Fruit fly (Drosophila melanogaster): ENCODE data around the gene Dic61B.

Gene Dic61B

DNA sequence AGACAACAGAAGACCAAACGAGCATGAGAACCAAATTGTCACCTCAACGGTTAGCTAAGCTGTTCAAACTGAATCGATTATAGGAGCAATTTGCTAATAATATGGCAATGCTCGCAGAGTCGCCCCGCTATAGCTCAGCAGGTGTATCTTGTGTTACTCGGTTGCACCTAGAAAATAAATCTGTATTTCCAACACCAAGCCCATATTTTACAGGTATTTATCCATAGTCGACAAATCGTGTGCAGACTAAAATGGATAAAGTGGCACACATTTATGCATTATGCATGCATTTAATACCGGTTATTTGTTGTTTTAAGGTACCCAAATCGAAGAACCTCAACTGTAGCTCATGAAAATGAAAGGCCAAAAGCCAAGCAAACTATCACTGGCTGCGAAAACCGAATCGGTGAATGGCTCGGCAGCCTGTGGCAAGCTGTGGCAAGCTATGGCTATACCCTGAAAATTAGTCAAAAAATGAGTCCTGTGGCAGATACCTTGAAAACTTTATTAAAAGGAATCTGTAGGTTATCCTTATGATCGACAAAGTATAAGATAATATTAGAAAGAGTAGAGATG lies 26.6 kb upstream of the Dic61B start, which contains the start of gene Vdup1:
Gene Vdup1 (minus strand): TSS at position 51 of the 576 bp plus-strand sequence.
- no peak for TF ChIP-seq Ets21C (GFP tag; optimal IDR thresholded peaks at IDR 0.05)
- TF ChIP-seq Hr4 (GFP tag; optimal IDR thresholded peaks at IDR 0.05) = peak; percentile 5
- TF ChIP-seq eg (GFP tag; IDR thresholded peaks at IDR 0.05) = peak; percentile 12; the same call in 1 of the 3 replicates
- no peak for TF ChIP-seq CG11294 (GFP tag; IDR thresholded peaks at IDR 0.05)
- no peak for TF ChIP-seq CG15336 (GFP tag; IDR thresholded peaks at IDR 0.05)
- no peak for TF ChIP-seq pdm3 (GFP tag; optimal IDR thresholded peaks at IDR 0.05)
- no peak for TF ChIP-seq CG7368 (GFP tag; optimal IDR thresholded peaks at IDR 0.05)
- peak; percentile 62 for TF ChIP-seq Eip78C (GFP tag)

DNA sequence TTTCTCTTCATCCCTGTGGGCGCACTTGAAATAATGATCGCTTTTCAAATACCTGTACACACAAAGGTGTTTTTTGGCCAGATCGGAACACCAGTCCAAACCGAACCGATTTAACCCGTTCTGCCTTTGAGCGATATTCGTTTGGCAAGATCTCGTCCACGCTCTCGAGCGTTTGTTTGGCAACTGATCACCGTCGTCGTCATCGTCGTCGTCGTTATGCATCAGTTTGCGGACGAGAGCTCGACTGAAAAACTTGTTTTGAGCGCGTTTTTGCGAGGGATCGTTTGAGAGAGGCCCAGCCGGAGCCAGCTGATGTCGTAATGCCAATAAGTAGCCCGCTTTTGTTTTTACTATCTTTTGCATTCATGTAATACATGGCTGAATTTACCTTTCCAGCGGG lies 26.1 kb upstream of the Dic61B start:
- TF ChIP-seq CG6854 (GFP tag; optimal IDR thresholded peaks at IDR 0.05) (peak; percentile 17), Lpt (GFP tag; optimal IDR thresholded peaks at IDR 0.05) (peak; percentile 21), Sox14 (GFP tag; optimal IDR thresholded peaks at IDR 0.05) (no peak), CG7368 (GFP tag; optimal IDR thresholded peaks at IDR 0.05) (no peak), CG11762 (GFP tag; optimal IDR thresholded peaks at IDR 0.05; ENCODE audit: insufficient read depth) (no peak), Hr4 (GFP tag; optimal IDR thresholded peaks at IDR 0.05) (no peak), fkh (GFP tag; optimal IDR thresholded peaks at IDR 0.05) (peak; percentile 30), Hr38 (GFP tag; optimal IDR thresholded peaks at IDR 0.05) (no peak), CG6276 (GFP tag; optimal IDR thresholded peaks at IDR 0.05) (no peak), Ets96B (tag; optimal IDR thresholded peaks at IDR 0.05) (no peak), eg (GFP tag; IDR thresholded peaks at IDR 0.05) (0 out of 3 replicates have a peak, but pooled peaks have one; percentile 16), CG10669 (GFP tag; optimal IDR thresholded peaks at IDR 0.05) (no peak), Gug (GFP tag; IDR thresholded peaks at IDR 0.05) (no peak), esn (GFP tag; optimal IDR thresholded peaks at IDR 0.05) (no peak), ss (GFP tag; optimal IDR thresholded peaks at IDR 0.05) (no peak), CG6808 (GFP tag; optimal IDR thresholded peaks at IDR 0.05) (no peak), CG6163 (GFP tag; IDR thresholded peaks at IDR 0.05) (0 out of 3 replicates have a peak, but pooled peaks have one; percentile 24), CG8319 (GFP tag; optimal IDR thresholded peaks at IDR 0.05) (no peak), CG4318 (GFP tag; optimal IDR thresholded peaks at IDR 0.05) (no peak), vri (GFP tag; optimal IDR thresholded peaks at IDR 0.05) (peak; percentile 68), Eip93F (GFP tag; optimal IDR thresholded peaks at IDR 0.05) (no peak)

dm6 chr3L:177938-178337 lies 25.5 kb upstream of the Dic61B start:
- TF ChIP-seq ss (GFP tag; optimal IDR thresholded peaks at IDR 0.05) (peak; percentile 23 to 62), Eip78C (GFP tag) (peak; percentile 46), CG15336 (GFP tag; IDR thresholded peaks at IDR 0.05) (no peak), CG1621 (tag; optimal IDR thresholded peaks at IDR 0.05) (peak; percentile 83), dsx (GFP tag; optimal IDR thresholded peaks at IDR 0.05; ENCODE audit: poor library complexity, severe bottlenecking) (peak; percentile 9), fkh (GFP tag; optimal IDR thresholded peaks at IDR 0.05) (peak; percentile 11), CG6808 (GFP tag; optimal IDR thresholded peaks at IDR 0.05) (no peak), eg (GFP tag; IDR thresholded peaks at IDR 0.05) (0 out of 3 replicates have a peak, but pooled peaks have one; percentile 28)

DNA sequence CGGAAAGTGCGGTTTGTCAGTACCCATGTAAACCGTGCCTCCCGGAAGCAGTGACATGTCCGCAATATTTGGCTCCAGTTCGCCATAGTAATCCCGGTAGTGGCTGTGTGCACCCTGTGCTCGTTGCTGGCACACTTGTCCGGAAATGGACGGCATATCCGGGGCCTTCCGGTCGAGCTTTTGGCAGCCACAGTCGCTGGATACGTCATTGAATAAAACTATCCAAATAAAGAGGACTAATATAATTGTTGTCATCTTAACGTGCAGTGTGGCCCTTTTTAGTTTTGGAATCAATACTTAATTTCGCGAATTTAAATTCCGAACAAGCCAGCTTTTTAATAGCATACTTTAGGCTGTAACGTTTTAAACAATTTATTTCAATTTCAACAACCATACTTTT lies 23.6 kb upstream of the Dic61B start, which contains the start of gene CG7049:
Gene CG7049 (minus strand): TSS at position 280 of the 400 bp plus-strand sequence.
- peak; percentile 18 for TF ChIP-seq CG1621 (tag; optimal IDR thresholded peaks at IDR 0.05)
- TF ChIP-seq CG4318 (GFP tag; optimal IDR thresholded peaks at IDR 0.05) = no peak
- peak; percentile 8 for TF ChIP-seq CG6854 (GFP tag; optimal IDR thresholded peaks at IDR 0.05)
- peak; percentile 28 for TF ChIP-seq fkh (GFP tag; optimal IDR thresholded peaks at IDR 0.05)
- TF ChIP-seq Eip78C (GFP tag) = peak; percentile 63

DNA sequence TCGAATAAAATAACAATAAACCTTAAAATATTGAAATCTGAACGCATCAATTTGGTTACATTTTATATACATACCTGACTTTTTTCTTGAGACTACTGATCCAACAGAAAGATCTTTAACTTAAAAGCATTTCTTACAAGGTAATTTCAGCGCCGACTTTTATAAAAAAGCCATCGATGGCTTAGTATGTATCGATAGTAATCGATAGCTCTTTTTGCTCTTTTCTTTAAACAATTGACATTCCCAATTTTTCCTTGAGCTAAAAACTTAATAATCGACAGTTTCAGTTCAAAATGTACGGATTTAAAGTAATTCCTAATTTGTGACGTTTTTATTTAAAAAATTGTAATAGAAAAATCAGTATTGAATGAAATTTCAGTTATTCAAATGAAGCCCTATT lies 22.1 kb upstream of the Dic61B start:
- TF ChIP-seq CG11294 (GFP tag; IDR thresholded peaks at IDR 0.05) = no peak
- no peak for TF ChIP-seq Eip75B (GFP tag; optimal IDR thresholded peaks at IDR 0.05)
- no peak for TF ChIP-seq fd59A (GFP tag; optimal IDR thresholded peaks at IDR 0.05)
- TF ChIP-seq salr (GFP tag; optimal IDR thresholded peaks at IDR 0.05) = no peak
- TF ChIP-seq fd85E (GFP tag; optimal IDR thresholded peaks at IDR 0.05) = no peak
- no peak for TF ChIP-seq CG8319 (GFP tag; optimal IDR thresholded peaks at IDR 0.05)
- no peak for TF ChIP-seq CG32006 (GFP tag; optimal IDR thresholded peaks at IDR 0.05)
- TF ChIP-seq Eip93F (GFP tag; optimal IDR thresholded peaks at IDR 0.05) = no peak
- TF ChIP-seq dac (GFP tag; optimal IDR thresholded peaks at IDR 0.05) = no peak
- TF ChIP-seq pdm3 (GFP tag; optimal IDR thresholded peaks at IDR 0.05) = no peak
- no peak for TF ChIP-seq CG6808 (GFP tag; optimal IDR thresholded peaks at IDR 0.05)
- no peak for TF ChIP-seq CG7368 (GFP tag; optimal IDR thresholded peaks at IDR 0.05)
- TF ChIP-seq achi (GFP tag; optimal IDR thresholded peaks at IDR 0.05) = peak; percentile 28
- TF ChIP-seq CG6854 (GFP tag; optimal IDR thresholded peaks at IDR 0.05) = no peak
- TF ChIP-seq vri (GFP tag; optimal IDR thresholded peaks at IDR 0.05) = no peak
- TF ChIP-seq Ets21C (GFP tag; optimal IDR thresholded peaks at IDR 0.05) = no peak
- no peak for TF ChIP-seq svp (GFP tag)
- TF ChIP-seq CG34406 (GFP tag; optimal IDR thresholded peaks at IDR 0.05) = no peak
- no peak for TF ChIP-seq acj6 (GFP tag; optimal IDR thresholded peaks at IDR 0.05)
- peak; percentile 49 for TF ChIP-seq Eip78C (GFP tag)
- no peak for TF ChIP-seq lz (GFP tag; optimal IDR thresholded peaks at IDR 0.05)
- no peak for TF ChIP-seq topi (GFP tag; optimal IDR thresholded peaks at IDR 0.05)
- TF ChIP-seq Hr38 (GFP tag; optimal IDR thresholded peaks at IDR 0.05) = no peak
- peak; percentile 36 for TF ChIP-seq dsx (GFP tag; optimal IDR thresholded peaks at IDR 0.05; ENCODE audit: poor library complexity, severe bottlenecking)

Measured in whole organism, prepupa.